Worm (Caenorhabditis elegans) whole organism, dauer: ENCODE measurements around the gene Y82E9BL.5.
"Not testable (repeated sequence)": the region's sequence is repeated elsewhere in the genome, so short reads cannot be mapped to it uniquely, and the experiment has no call there.

Source experiments
- unc-62 ChIP-seq: sonication (generic microtip); optimal IDR thresholded peaks from 2 replicates; lab custom pipeline; 2017; ENCODE audit warnings: missing biosample characterization, missing genetic modification reagents, missing genetic modification characterization

Gene Y82E9BL.5

ce11 chrIII:1357973-1358372 lies 10.5 kb upstream of the Y82E9BL.5 start, which contains the start of gene Y82E9BR.8:
Gene Y82E9BR.8 (minus strand): TSS chrIII:1358073.
- TF ChIP-seq unc-62 (GFP tag; lab: Kevin White, UChicago) = not testable (repeated sequence)

- TF ChIP-seq unc-62 (GFP tag; lab: Kevin White, UChicago) = no peak
Observed at ce11 chrIII:1355320-1355719, 7.9 kb upstream of the Y82E9BL.5 start, which contains the start of gene Y82E9BL.1. Gene Y82E9BL.1 (minus strand): TSS chrIII:1355420.

ce11 chrIII:1354523-1354922 lies 7.1 kb upstream of the Y82E9BL.5 start:
- no peak for TF ChIP-seq unc-62 (GFP tag; lab: Kevin White, UChicago)

- no peak for TF ChIP-seq unc-62 (GFP tag; lab: Kevin White, UChicago)
Observed at ce11 chrIII:1350745-1351144, 3.3 kb upstream of the Y82E9BL.5 start, which contains the start of gene Y82E9BL.3. Gene Y82E9BL.3 (minus strand): TSS chrIII:1350845.

- no peak for TF ChIP-seq unc-62 (GFP tag; lab: Kevin White, UChicago)
Observed at ce11 chrIII:1349313-1349712, 1.9 kb upstream of the Y82E9BL.5 start, which contains the start of gene fbxa-25. Gene fbxa-25 (minus strand): TSS chrIII:1349450.

- TF ChIP-seq unc-62 (GFP tag; lab: Kevin White, UChicago) = no peak
Observed at ce11 chrIII:1347003-1347402, 436 bp downstream of the Y82E9BL.5 start.

ce11 chrIII:1345694-1346093 lies 1.7 kb downstream of the Y82E9BL.5 start, which contains the start of gene Y82E9BL.6:
Gene Y82E9BL.6 (minus strand): TSS chrIII:1345794.
- TF ChIP-seq unc-62 (GFP tag; lab: Kevin White, UChicago) = no peak

- no peak for TF ChIP-seq unc-62 (GFP tag; lab: Kevin White, UChicago)
Observed at ce11 chrIII:1342919-1343419, 4.5 kb downstream of the Y82E9BL.5 start, which contains the start of gene fbxa-27. Gene fbxa-27 (plus strand): TSS chrIII:1342969.

ce11 chrIII:1342488-1342887 lies 5.0 kb downstream of the Y82E9BL.5 start, which contains the start of gene fbxa-26:
Gene fbxa-26 (minus strand): TSS chrIII:1342522.
- TF ChIP-seq unc-62 (GFP tag; lab: Kevin White, UChicago) = no peak

- TF ChIP-seq unc-62 (GFP tag; lab: Kevin White, UChicago) = no peak
Observed at ce11 chrIII:1340240-1340639, 7.2 kb downstream of the Y82E9BL.5 start, which contains the start of gene fbxa-5. Gene fbxa-5 (minus strand): TSS chrIII:1340340.

- TF ChIP-seq unc-62 (GFP tag; lab: Kevin White, UChicago) = no peak
Observed at ce11 chrIII:1331894-1332293, 15.5 kb downstream of the Y82E9BL.5 start, which contains the start of gene Y82E9BL.19. Gene Y82E9BL.19 (plus strand): TSS chrIII:1332016.

ce11 chrIII:1326490-1326889 lies 20.9 kb downstream of the Y82E9BL.5 start, which contains the start of gene Y82E9BL.18:
Gene Y82E9BL.18 (plus strand): TSS chrIII:1326790.
- TF ChIP-seq unc-62 (GFP tag; lab: Kevin White, UChicago) = no peak

- TF ChIP-seq unc-62 (GFP tag; lab: Kevin White, UChicago) = no peak
Observed at ce11 chrIII:1324513-1324912, 22.9 kb downstream of the Y82E9BL.5 start, which contains the start of gene fbxa-14. Gene fbxa-14 (minus strand): TSS chrIII:1324613.

ce11 chrIII:1323555-1323954 lies 23.9 kb downstream of the Y82E9BL.5 start:
- TF ChIP-seq unc-62 (GFP tag; lab: Kevin White, UChicago) = no peak

- TF ChIP-seq unc-62 (GFP tag; lab: Kevin White, UChicago) = no peak
Observed at ce11 chrIII:1321561-1321960, 25.9 kb downstream of the Y82E9BL.5 start, which contains the start of gene fbxa-15. Gene fbxa-15 (minus strand): TSS chrIII:1321661.

- TF ChIP-seq unc-62 (GFP tag; lab: Kevin White, UChicago) = no peak
Observed at ce11 chrIII:1315038-1315437, 32.4 kb downstream of the Y82E9BL.5 start, which contains the start of the genes fbxa-80 and fbxa-19. Gene fbxa-80 (minus strand): TSS chrIII:1315210. Gene fbxa-19 (plus strand): TSS chrIII:1315401.

ce11 chrIII:1314283-1314682 lies 33.2 kb downstream of the Y82E9BL.5 start:
- TF ChIP-seq unc-62 (GFP tag; lab: Kevin White, UChicago) = no peak
